Fruit fly (Drosophila melanogaster): ENCODE data around the gene CG44815.

The CG44815 gene

DNA sequence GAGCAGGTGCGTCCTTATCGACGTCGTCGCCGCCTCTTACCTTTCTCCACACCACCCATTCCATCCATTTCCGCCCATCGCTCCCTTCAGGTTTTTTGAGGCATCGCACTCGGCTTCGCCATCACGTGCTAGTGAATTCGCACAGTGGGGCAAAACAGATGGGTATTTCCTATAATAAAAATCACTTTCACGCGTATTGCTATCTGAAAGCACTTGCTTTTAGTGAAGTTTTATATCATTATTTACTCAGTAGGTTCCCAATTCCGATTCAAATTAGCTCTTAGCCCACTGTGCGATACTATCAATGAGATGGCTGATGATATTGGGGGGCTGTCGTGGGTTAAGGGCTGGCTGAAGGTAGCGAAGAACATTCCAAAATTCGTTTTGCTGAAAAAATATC, 30.0 kb downstream of the CG44815 start:
- TF ChIP-seq cad (GFP tag; optimal IDR thresholded peaks at IDR 0.05): no peak
- TF ChIP-seq inv (GFP tag; IDR thresholded peaks at IDR 0.05; ENCODE audit: partially characterized antibody): no peak
- peak; percentile 75 for TF ChIP-seq CG12769 (tag; optimal IDR thresholded peaks at IDR 0.05)
- no peak for TF ChIP-seq CG17912 (GFP tag; optimal IDR thresholded peaks at IDR 0.05)
- TF ChIP-seq CG3995 (GFP tag; optimal IDR thresholded peaks at IDR 0.05): no peak
- TF ChIP-seq Opbp (GFP tag; IDR thresholded peaks at IDR 0.05; ENCODE audit: partially characterized antibody): no peak
- peak; percentile 55 for TF ChIP-seq CG13424 (tag; optimal IDR thresholded peaks at IDR 0.05)
- peak; percentile 13 for TF ChIP-seq CG13775 (GFP tag; optimal IDR thresholded peaks at IDR 0.05)
- TF ChIP-seq Awh (GFP tag; IDR thresholded peaks at IDR 0.05): peak; percentile 70
- peak; percentile 41 for TF ChIP-seq trem (tag; optimal IDR thresholded peaks at IDR 0.05)
- no peak for TF ChIP-seq Nf-YC (tag; optimal IDR thresholded peaks at IDR 0.05)
- no peak for TF ChIP-seq Sry-β (GFP tag; optimal IDR thresholded peaks at IDR 0.05)
- TF ChIP-seq Abd-B (GFP tag; optimal IDR thresholded peaks at IDR 0.05): peak; percentile 43
- TF ChIP-seq dysf (GFP tag; IDR thresholded peaks at IDR 0.05): peak; percentile 77
- TF ChIP-seq CG1792 (GFP tag; optimal IDR thresholded peaks at IDR 0.05): peak; percentile 27
- TF ChIP-seq cg (GFP tag; optimal IDR thresholded peaks at IDR 0.05): no peak
- TF ChIP-seq cato (GFP tag; optimal IDR thresholded peaks at IDR 0.05; ENCODE audit: borderline replicate concordance): no peak
- no peak for TF ChIP-seq Deaf1 (tag; optimal IDR thresholded peaks at IDR 0.05)
- no peak for TF ChIP-seq CG15073 (GFP tag; optimal IDR thresholded peaks at IDR 0.05)
- peak; percentile 71 for TF ChIP-seq CG1024 (GFP tag; IDR thresholded peaks at IDR 0.05)
- TF ChIP-seq B-H2 (GFP tag; optimal IDR thresholded peaks at IDR 0.05): no peak
- TF ChIP-seq Dek (tag; optimal IDR thresholded peaks at IDR 0.05): no peak
- TF ChIP-seq CG34422 (GFP tag; IDR thresholded peaks at IDR 0.05): peak; percentile 65; the same call in 1 of the 3 replicates
- no peak for TF ChIP-seq insv (GFP tag; optimal IDR thresholded peaks at IDR 0.05)
- TF ChIP-seq CG3847 (GFP tag; IDR thresholded peaks at IDR 0.05): peak; percentile 39; the same call in 1 of the 2 replicates
- no peak for TF ChIP-seq HmgD (GFP tag; optimal IDR thresholded peaks at IDR 0.05)
- peak; percentile 37; the same call in 1 of the 2 replicates for TF ChIP-seq wor (GFP tag; IDR thresholded peaks at IDR 0.05)
- no peak for TF ChIP-seq vfl (GFP tag; optimal IDR thresholded peaks at IDR 0.05)
- no peak for TF ChIP-seq CG7963 (GFP tag; IDR thresholded peaks at IDR 0.05; ENCODE audit: partially characterized antibody)
- peak; percentile 65; the same call in 2 of the 3 replicates for TF ChIP-seq CG2889 (GFP tag; IDR thresholded peaks at IDR 0.05)
- TF ChIP-seq Ada2b (GFP tag; IDR thresholded peaks at IDR 0.05): peak; percentile 72
- TF ChIP-seq CG14710 (tag; optimal IDR thresholded peaks at IDR 0.05): no peak
- TF ChIP-seq da (GFP tag; optimal IDR thresholded peaks at IDR 0.05): no peak
- TF ChIP-seq onecut (GFP tag; IDR thresholded peaks at IDR 0.05): peak; percentile 63
- TF ChIP-seq CG4282 (GFP tag; optimal IDR thresholded peaks at IDR 0.05): no peak
- TF ChIP-seq Sry-δ (GFP tag; optimal IDR thresholded peaks at IDR 0.05): peak; percentile 28
- TF ChIP-seq ERR (GFP tag; optimal IDR thresholded peaks at IDR 0.05): no peak
- TF ChIP-seq ken (GFP tag; IDR thresholded peaks at IDR 0.05): peak; percentile 55; the same call in 1 of the 3 replicates
- 0 out of 2 replicates have a peak, but pooled peaks have one; percentile 33 for TF ChIP-seq ro (GFP tag; IDR thresholded peaks at IDR 0.05)
- no peak for TF ChIP-seq CG10543 (GFP tag; optimal IDR thresholded peaks at IDR 0.05)
- no peak for TF ChIP-seq ham (GFP tag; IDR thresholded peaks at IDR 0.05)
- peak; percentile 35; the same call in 1 of the 3 replicates for TF ChIP-seq CG11093 (GFP tag; IDR thresholded peaks at IDR 0.05)
- peak; percentile 62 for TF ChIP-seq ems (GFP tag; optimal IDR thresholded peaks at IDR 0.05)
- TF ChIP-seq wek (GFP tag; optimal IDR thresholded peaks at IDR 0.05): peak; percentile 13
- peak; percentile 71 for TF ChIP-seq lmd (GFP tag; IDR thresholded peaks at IDR 0.05)
- TF ChIP-seq hkb (optimal IDR thresholded peaks at IDR 0.05): no peak
- TF ChIP-seq hkb (GFP tag; IDR thresholded peaks at IDR 0.05): peak; percentile 77
- peak; percentile 20 for TF ChIP-seq CG13624 (GFP tag; optimal IDR thresholded peaks at IDR 0.05)
- TF ChIP-seq nerfin-2 (GFP tag; IDR thresholded peaks at IDR 0.05; ENCODE audit: partially characterized antibody): no peak
- peak; percentile 68; the same call in 1 of the 2 replicates for TF ChIP-seq CG16779 (GFP tag; IDR thresholded peaks at IDR 0.05)
- peak; percentile 49 for TF ChIP-seq CG10654 (GFP tag; optimal IDR thresholded peaks at IDR 0.05)
- TF ChIP-seq trh (GFP tag; optimal IDR thresholded peaks at IDR 0.05): no peak
